Worm (Caenorhabditis elegans) whole organism, L2 larva: ENCODE results near the gene egl-19.

ENCODE experiments used
- egl-27 ChIP-seq: sonication (generic microtip); optimal IDR thresholded peaks from 3 replicates; lab custom pipeline; 2017; ENCODE audit warnings: missing biosample characterization, missing genetic modification reagents, missing genetic modification characterization
- sma-3 ChIP-seq: sonication (generic microtip); optimal IDR thresholded peaks from 2 replicates; lab custom pipeline; 2016; ENCODE audit warnings: missing genetic modification reagents, missing genetic modification characterization, missing compliant biosample characterization

DNA sequence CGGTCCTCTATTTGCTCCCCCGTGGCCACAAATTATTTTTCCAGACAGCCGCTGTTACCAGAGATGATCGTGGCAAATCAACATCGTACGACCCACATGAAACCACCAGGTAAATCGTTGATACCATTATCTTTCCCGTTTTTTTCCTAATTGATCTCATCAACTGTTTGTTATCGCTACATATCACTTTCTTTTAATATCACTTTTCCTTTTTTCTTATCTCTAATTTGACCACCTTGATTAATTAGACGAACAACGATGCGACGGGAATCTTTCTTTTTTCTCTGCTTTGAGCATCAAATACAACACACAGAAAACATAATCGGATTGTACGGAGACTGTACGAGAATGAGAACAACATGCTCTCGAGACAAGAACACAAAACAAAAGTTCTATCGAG lies 34.9 kb downstream of the egl-19 start:
- no peak for TF ChIP-seq sma-3 (GFP tag; lab: Kevin White, UChicago)
- no peak for TF ChIP-seq egl-27 (tag; lab: Kevin White, UChicago)
